Fruit fly (Drosophila melanogaster): ENCODE data around the gene CG33229.
A peak's percentile ranks its signal among the peaks of the same experiment; 100 is the strongest.

The CG33229 gene

DNA sequence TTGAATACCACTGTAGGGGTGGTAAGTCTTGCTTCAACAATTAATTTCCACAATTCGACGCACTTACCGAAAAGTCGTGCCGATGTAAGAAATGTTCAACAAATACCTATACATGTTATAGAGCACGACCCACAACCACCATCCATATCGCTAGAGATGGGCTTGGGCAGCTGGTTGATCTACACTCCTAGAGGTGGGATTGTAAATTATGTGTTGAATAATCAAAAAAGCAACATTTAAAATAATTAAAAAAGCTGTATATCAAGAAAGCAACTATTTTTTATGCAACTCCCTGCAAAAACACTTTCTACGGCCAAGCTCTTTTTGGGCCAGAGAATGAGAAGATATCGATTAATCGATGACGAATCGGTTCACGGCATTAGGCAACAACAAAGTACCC is 39.4 kb upstream of the CG33229 start, which contains the start of the genes CG34140, Mkp and Mtch (continued):
- TF ChIP-seq achi (GFP tag; optimal IDR thresholded peaks at IDR 0.05) (no peak), ss (GFP tag; optimal IDR thresholded peaks at IDR 0.05) (no peak), Blimp-1 (GFP tag; optimal IDR thresholded peaks at IDR 0.05) (peak; percentile 36), CG8319 (GFP tag; optimal IDR thresholded peaks at IDR 0.05) (peak; percentile 58), CG31627 (GFP tag; optimal IDR thresholded peaks at IDR 0.05) (peak; percentile 89), vri (GFP tag; optimal IDR thresholded peaks at IDR 0.05) (no peak), eg (GFP tag; IDR thresholded peaks at IDR 0.05) (peak; percentile 78), Met (GFP tag; optimal IDR thresholded peaks at IDR 0.05) (no peak), salr (GFP tag; optimal IDR thresholded peaks at IDR 0.05) (no peak)

dm6 chr3L:199050-199745 is 24.5 kb upstream of the CG33229 start:
- TF ChIP-seq CG10669 (GFP tag; optimal IDR thresholded peaks at IDR 0.05) (no peak), vri (GFP tag; optimal IDR thresholded peaks at IDR 0.05) (no peak), Gug (GFP tag; IDR thresholded peaks at IDR 0.05) (peak; percentile 33; the same call in 1 of the 2 replicates), CG11294 (GFP tag; IDR thresholded peaks at IDR 0.05) (no peak), cyc (GFP tag; optimal IDR thresholded peaks at IDR 0.05) (no peak), esn (GFP tag; optimal IDR thresholded peaks at IDR 0.05) (no peak), CG4318 (GFP tag; optimal IDR thresholded peaks at IDR 0.05) (no peak), Ets21C (GFP tag; optimal IDR thresholded peaks at IDR 0.05) (no peak), Hr39 (GFP tag; optimal IDR thresholded peaks at IDR 0.05) (no peak), Eip93F (GFP tag; optimal IDR thresholded peaks at IDR 0.05) (no peak), Sox14 (GFP tag; optimal IDR thresholded peaks at IDR 0.05) (no peak), CG7368 (GFP tag; optimal IDR thresholded peaks at IDR 0.05) (no peak), CG31627 (GFP tag; optimal IDR thresholded peaks at IDR 0.05) (no peak), net (GFP tag; optimal IDR thresholded peaks at IDR 0.05) (no peak), CG3919 (GFP tag; optimal IDR thresholded peaks at IDR 0.05) (no peak), CG3032 (tag; optimal IDR thresholded peaks at IDR 0.05) (no peak), CG8319 (GFP tag; optimal IDR thresholded peaks at IDR 0.05) (no peak), CG6163 (GFP tag; IDR thresholded peaks at IDR 0.05) (peak; percentile 68), CG10631 (GFP tag; optimal IDR thresholded peaks at IDR 0.05) (no peak), Lpt (GFP tag; optimal IDR thresholded peaks at IDR 0.05) (peak; percentile 36), salr (GFP tag; optimal IDR thresholded peaks at IDR 0.05) (peak in 1 of 2 experiments; percentile 24), Smox (GFP tag; optimal IDR thresholded peaks at IDR 0.05) (no peak), fd59A (GFP tag; optimal IDR thresholded peaks at IDR 0.05) (no peak), achi (GFP tag; optimal IDR thresholded peaks at IDR 0.05) (no peak), Eip75B (GFP tag; optimal IDR thresholded peaks at IDR 0.05) (no peak), eg (GFP tag; IDR thresholded peaks at IDR 0.05) (peak; percentile 65), spab (GFP tag; optimal IDR thresholded peaks at IDR 0.05) (no peak), lz (GFP tag; optimal IDR thresholded peaks at IDR 0.05) (no peak), topi (GFP tag; optimal IDR thresholded peaks at IDR 0.05) (no peak), CG1621 (tag; optimal IDR thresholded peaks at IDR 0.05) (no peak), Sox15 (GFP tag; optimal IDR thresholded peaks at IDR 0.05) (no peak), Ets96B (tag; optimal IDR thresholded peaks at IDR 0.05) (no peak), CG6276 (GFP tag; optimal IDR thresholded peaks at IDR 0.05) (no peak), CG8632 (GFP tag; optimal IDR thresholded peaks at IDR 0.05) (no peak), dsx (GFP tag; optimal IDR thresholded peaks at IDR 0.05; ENCODE audit: poor library complexity, severe bottlenecking) (no peak), CG8119 (GFP tag; IDR thresholded peaks at IDR 0.05) (no peak), pdm3 (GFP tag; optimal IDR thresholded peaks at IDR 0.05) (no peak)
